Fruit fly (Drosophila melanogaster) ovary, adult (tissue): ENCODE results near the gene CG31156.

ENCODE experiments used
- CG17801 ChIP-seq: fragments of 200-800 bp; optimal IDR thresholded peaks from 2 replicates; lab custom pipeline; 2019; ENCODE audit warnings: missing biosample characterization, mild to moderate bottlenecking, missing genetic modification characterization, moderate library complexity; ENCODE audit not compliant: partially characterized antibody

Gene CG31156

dm6 chr3R:22626334-22626688 is 12.9 kb upstream of the CG31156 start:
- no peak for TF ChIP-seq CG17801 (GFP tag; lab: Kevin White, UChicago)

dm6 chr3R:22625514-22626333 is 12.3 kb upstream of the CG31156 start:
- TF ChIP-seq CG17801 (GFP tag; lab: Kevin White, UChicago): peak; percentile 24

- TF ChIP-seq CG17801 (GFP tag; lab: Kevin White, UChicago): peak; percentile 83
Measured at dm6 chr3R:22624737-22625136, 11.3 kb upstream of the CG31156 start.

dm6 chr3R:22618280-22618679 is 4.8 kb upstream of the CG31156 start, which contains the start of gene mRpL45:
mRpL45 (plus strand) TSS chr3R:22618492.
- peak; percentile 8 for TF ChIP-seq CG17801 (GFP tag; lab: Kevin White, UChicago)

- TF ChIP-seq CG17801 (GFP tag; lab: Kevin White, UChicago): no peak
Measured at dm6 chr3R:22616211-22616610, 2.8 kb upstream of the CG31156 start, which contains the start of gene CG31161. CG31161 (plus strand) TSS chr3R:22616511.

dm6 chr3R:22609185-22609584 is 4.3 kb downstream of the CG31156 start, which contains the start of gene CG13843:
CG13843 (plus strand) TSS chr3R:22609485.
- no peak for TF ChIP-seq CG17801 (GFP tag; lab: Kevin White, UChicago)

- TF ChIP-seq CG17801 (GFP tag; lab: Kevin White, UChicago): no peak
Measured at dm6 chr3R:22602783-22603182, 10.7 kb downstream of the CG31156 start.

dm6 chr3R:22598759-22599158 is 14.7 kb downstream of the CG31156 start:
- no peak for TF ChIP-seq CG17801 (GFP tag; lab: Kevin White, UChicago)

- peak; percentile 3 for TF ChIP-seq CG17801 (GFP tag; lab: Kevin White, UChicago)
Measured at dm6 chr3R:22597344-22597954, 16.0 kb downstream of the CG31156 start.

- TF ChIP-seq CG17801 (GFP tag; lab: Kevin White, UChicago): no peak
Measured at dm6 chr3R:22596450-22596849, 17.0 kb downstream of the CG31156 start.

dm6 chr3R:22595293-22595868 is 18.1 kb downstream of the CG31156 start:
- TF ChIP-seq CG17801 (GFP tag; lab: Kevin White, UChicago): no peak

dm6 chr3R:22594257-22594656 is 19.2 kb downstream of the CG31156 start:
- TF ChIP-seq CG17801 (GFP tag; lab: Kevin White, UChicago): no peak

- TF ChIP-seq CG17801 (GFP tag; lab: Kevin White, UChicago): no peak
Measured at dm6 chr3R:22590668-22591275, 22.7 kb downstream of the CG31156 start.

- TF ChIP-seq CG17801 (GFP tag; lab: Kevin White, UChicago): no peak
Measured at dm6 chr3R:22589311-22589710, 24.1 kb downstream of the CG31156 start.

dm6 chr3R:22588756-22589155 is 24.7 kb downstream of the CG31156 start:
- TF ChIP-seq CG17801 (GFP tag; lab: Kevin White, UChicago): no peak
